Fruit fly (Drosophila melanogaster) S2 (cell line): ENCODE data around the gene CG7685.

Experiments
- CG8478 ChIP-seq: fragments of >200 bp; optimal IDR thresholded peaks from 2 replicates; lab custom pipeline; 2018
- CTCF ChIP-seq, 2 experiments: fragments of >200 bp; optimal IDR thresholded peaks; 2 replicates each; lab custom pipeline; 2018

DNA sequence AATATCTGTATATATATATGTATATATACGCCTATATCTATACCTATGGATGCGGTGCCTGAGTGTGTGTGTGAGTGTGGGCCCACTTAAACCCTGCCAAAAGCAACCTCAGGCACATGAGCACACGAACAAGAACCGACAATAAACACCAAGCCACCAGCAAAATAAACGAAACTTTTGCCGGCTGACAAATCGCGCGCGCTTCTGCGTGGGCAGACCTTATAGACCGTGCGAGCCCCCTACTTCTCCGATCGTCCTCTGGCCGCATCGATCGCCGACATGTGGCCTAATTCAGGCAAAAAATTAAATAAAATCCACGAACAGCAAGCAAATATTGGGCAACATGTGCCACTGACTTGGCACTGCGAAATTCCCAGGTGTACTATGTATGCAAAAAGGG lies 38.5 kb downstream of the CG7685 start:
- TF ChIP-seq CG8478 (no peak), CTCF (optimal IDR thresholded peaks at IDR 0.05; lab: Kevin White, UChicago) (no peak)
